Fruit fly (Drosophila melanogaster): ENCODE results near the gene CG1136.

CG1136 gene

DNA sequence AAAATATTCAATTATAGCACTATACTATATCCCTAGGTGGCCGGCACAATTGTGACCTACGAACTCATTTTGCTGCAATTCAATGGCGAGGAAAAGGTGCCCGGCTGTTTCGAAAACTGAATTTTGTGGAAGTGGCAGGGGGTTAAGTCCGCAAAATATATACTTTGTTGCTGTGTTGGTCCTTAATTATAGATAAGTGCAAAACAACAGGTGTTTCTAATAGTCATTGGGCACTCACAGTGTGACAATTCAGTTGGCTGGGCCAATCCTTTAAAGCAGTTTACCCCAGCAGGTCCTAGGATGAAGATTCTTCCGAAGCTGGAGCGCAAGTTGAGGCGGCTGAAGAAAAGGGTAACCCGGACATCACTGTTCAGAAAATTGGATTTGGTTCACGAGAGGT lies 10.9 kb upstream of the CG1136 start, which contains the start of gene Gr64f:
Gr64f (plus strand) TSS at position 301 of the 400 bp plus-strand sequence.
- TF ChIP-seq foxo (GFP tag; optimal IDR thresholded peaks at IDR 0.05) (no peak), pan (optimal IDR thresholded peaks at IDR 0.05) (no peak), GATAd (GFP tag; optimal IDR thresholded peaks at IDR 0.05) (no peak), usp (GFP tag; optimal IDR thresholded peaks at IDR 0.05) (no peak), fru (GFP tag; optimal IDR thresholded peaks at IDR 0.05) (no peak), CG32264 (GFP tag; optimal IDR thresholded peaks at IDR 0.05) (no peak), Myc (optimal IDR thresholded peaks at IDR 0.05) (no peak), Dfd (GFP tag; optimal IDR thresholded peaks at IDR 0.05) (no peak), ey (GFP tag; optimal IDR thresholded peaks at IDR 0.05) (no peak)

DNA sequence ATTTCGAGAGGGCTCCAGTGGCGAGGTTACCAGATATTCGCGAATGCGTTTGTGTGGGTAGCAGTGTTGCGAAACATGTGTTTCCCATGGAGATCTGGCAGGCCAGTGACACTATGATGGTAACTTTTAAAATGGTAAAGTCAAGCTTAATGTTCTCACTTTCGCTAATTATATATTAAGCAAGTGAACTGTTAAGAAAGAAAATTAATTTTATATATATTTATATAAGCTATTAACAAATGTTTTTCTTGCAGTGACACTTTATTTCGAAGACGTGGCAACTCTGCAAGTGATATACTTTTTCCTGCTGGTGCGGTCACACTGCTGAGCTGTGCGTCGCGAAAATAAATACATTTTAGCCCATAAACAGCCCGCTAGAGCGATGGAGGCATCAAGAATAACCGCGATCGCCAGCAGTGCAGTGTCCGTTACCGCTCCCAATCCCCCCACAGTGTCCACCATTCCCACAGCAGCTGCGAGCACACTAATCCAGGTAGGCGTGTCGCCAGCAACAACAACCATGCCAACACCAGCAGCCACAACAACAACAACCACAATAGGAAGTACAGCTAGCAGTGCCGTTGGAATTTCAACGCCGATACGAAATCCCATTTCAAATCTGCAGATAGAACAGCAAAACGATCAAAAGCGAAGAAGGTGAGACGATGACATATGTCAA lies 6.0 kb upstream of the CG1136 start, which contains the start of the genes CG11593 and Rcd5:
CG11593 (minus strand) TSS at position 236 of the 679 bp plus-strand sequence.
Rcd5 (plus strand) TSS at position 283 of the 679 bp plus-strand sequence.
- TF ChIP-seq dmrt93B (GFP tag; optimal IDR thresholded peaks at IDR 0.05): peak; percentile 60
- TF ChIP-seq dsf (GFP tag; optimal IDR thresholded peaks at IDR 0.05; ENCODE audit: borderline replicate concordance): no peak
- TF ChIP-seq psq (GFP tag; optimal IDR thresholded peaks at IDR 0.05): peak; percentile 60
- peak; percentile 27 for TF ChIP-seq sv (GFP tag; optimal IDR thresholded peaks at IDR 0.05)
- TF ChIP-seq Myc (optimal IDR thresholded peaks at IDR 0.05): peak; percentile 52
- no peak for TF ChIP-seq Rel (GFP tag; optimal IDR thresholded peaks at IDR 0.05)
- no peak for TF ChIP-seq Rel (tag; optimal IDR thresholded peaks at IDR 0.05)
- TF ChIP-seq HLH106 (tag; optimal IDR thresholded peaks at IDR 0.05): peak; percentile 76
- peak; percentile 34 for TF ChIP-seq OdsH (GFP tag; optimal IDR thresholded peaks at IDR 0.05)

DNA sequence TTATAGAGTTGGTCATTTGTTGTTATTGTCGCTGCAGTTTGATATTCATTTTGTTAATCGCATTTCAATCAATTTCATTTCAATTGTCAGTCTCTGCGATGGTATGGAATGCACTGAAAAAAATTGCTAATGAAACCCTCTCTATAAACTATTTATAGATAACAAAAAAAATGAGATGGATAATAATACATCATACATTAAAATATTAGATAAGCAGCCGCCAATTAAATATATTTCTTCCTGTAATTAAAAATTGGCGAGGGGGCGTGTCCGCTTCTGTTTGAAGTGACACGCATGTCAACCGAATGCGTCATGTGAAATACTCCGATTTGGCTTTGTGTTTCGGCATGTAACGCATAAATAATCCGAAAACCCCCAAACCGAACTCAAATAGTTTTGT lies 1.9 kb upstream of the CG1136 start:
- no peak for TF ChIP-seq brk (GFP tag; optimal IDR thresholded peaks at IDR 0.05)
- no peak for TF ChIP-seq CrebA (GFP tag; optimal IDR thresholded peaks at IDR 0.05; ENCODE audit: borderline replicate concordance)
- no peak for TF ChIP-seq fru (GFP tag; optimal IDR thresholded peaks at IDR 0.05)
- no peak for TF ChIP-seq psq (GFP tag; optimal IDR thresholded peaks at IDR 0.05)
- TF ChIP-seq rgr (GFP tag; optimal IDR thresholded peaks at IDR 0.05): no peak
- TF ChIP-seq foxo (GFP tag; optimal IDR thresholded peaks at IDR 0.05): no peak
- TF ChIP-seq Vsx2 (GFP tag; optimal IDR thresholded peaks at IDR 0.05; ENCODE audit: partially characterized antibody): no peak
- no peak for TF ChIP-seq sage (GFP tag; optimal IDR thresholded peaks at IDR 0.05)
- TF ChIP-seq usp (GFP tag; optimal IDR thresholded peaks at IDR 0.05): no peak
- TF ChIP-seq GATAd (GFP tag; optimal IDR thresholded peaks at IDR 0.05): no peak
- TF ChIP-seq pan (optimal IDR thresholded peaks at IDR 0.05): no peak
- no peak for TF ChIP-seq N (GFP tag; optimal IDR thresholded peaks at IDR 0.05)
- no peak for TF ChIP-seq jim (GFP tag; optimal IDR thresholded peaks at IDR 0.05)
- no peak for TF ChIP-seq dl (GFP tag; optimal IDR thresholded peaks at IDR 0.05; ENCODE audit: insufficient read depth in 1 of 2, partially characterized antibody in 2 of 2)

DNA sequence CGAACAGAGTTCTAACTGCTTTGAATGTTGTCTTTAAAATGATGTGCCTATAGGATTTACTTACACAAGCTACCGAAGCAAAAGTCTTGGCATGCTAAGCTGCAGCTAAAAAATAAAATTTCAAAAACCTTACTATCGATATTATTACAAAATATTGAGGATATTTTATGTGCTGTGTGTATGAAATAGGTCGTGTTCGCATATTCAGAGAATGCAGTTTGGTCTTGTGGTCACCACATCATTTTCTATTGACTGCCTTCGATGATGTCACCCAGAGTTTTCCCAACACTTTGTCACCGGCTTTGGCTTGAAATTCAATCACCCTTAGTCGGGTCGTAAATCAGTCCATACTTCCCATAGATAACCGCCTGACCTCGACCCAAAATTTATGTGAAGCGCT lies 1.2 kb downstream of the CG1136 start, which contains the start of gene Dpy-30L2:
Dpy-30L2 (minus strand) TSS at position 101 of the 400 bp plus-strand sequence.
- TF ChIP-seq Mio (GFP tag; optimal IDR thresholded peaks at IDR 0.05): no peak
- no peak for TF ChIP-seq psq (GFP tag; optimal IDR thresholded peaks at IDR 0.05)
- no peak for TF ChIP-seq Dif (GFP tag; optimal IDR thresholded peaks at IDR 0.05; ENCODE audit: partially characterized antibody)
- TF ChIP-seq fru (GFP tag; optimal IDR thresholded peaks at IDR 0.05): no peak
- TF ChIP-seq tai (GFP tag; optimal IDR thresholded peaks at IDR 0.05): no peak
- no peak for TF ChIP-seq woc (GFP tag; optimal IDR thresholded peaks at IDR 0.05)
- no peak for TF ChIP-seq Abd-B (GFP tag; optimal IDR thresholded peaks at IDR 0.05)
- no peak for TF ChIP-seq foxo (GFP tag; optimal IDR thresholded peaks at IDR 0.05)
- TF ChIP-seq Vsx2 (GFP tag; optimal IDR thresholded peaks at IDR 0.05; ENCODE audit: partially characterized antibody): no peak
- no peak for TF ChIP-seq CG32264 (GFP tag; optimal IDR thresholded peaks at IDR 0.05)
- no peak for TF ChIP-seq CrebA (GFP tag; optimal IDR thresholded peaks at IDR 0.05; ENCODE audit: borderline replicate concordance)
- TF ChIP-seq h (GFP tag; optimal IDR thresholded peaks at IDR 0.05): no peak
- no peak for TF ChIP-seq br (GFP tag; optimal IDR thresholded peaks at IDR 0.05)
- TF ChIP-seq Dfd (GFP tag; optimal IDR thresholded peaks at IDR 0.05): no peak
- no peak for TF ChIP-seq Hnf4 (GFP tag; optimal IDR thresholded peaks at IDR 0.05)
- TF ChIP-seq Hr83 (GFP tag; optimal IDR thresholded peaks at IDR 0.05; ENCODE audit: poor library complexity, severe bottlenecking): no peak
- no peak for TF ChIP-seq Jra (GFP tag; optimal IDR thresholded peaks at IDR 0.05)
- TF ChIP-seq jim (GFP tag; optimal IDR thresholded peaks at IDR 0.05): no peak
- TF ChIP-seq Hr78 (GFP tag; optimal IDR thresholded peaks at IDR 0.05): no peak

Measured in whole organism, wandering third instar larva.